Worm (Caenorhabditis elegans): ENCODE measurements around the gene rpn-2.

ce11 chrIII:6201325-6201724 is 2.3 kb downstream of the rpn-2 start:
- TF ChIP-seq ztf-11 (tag; optimal IDR thresholded peaks at IDR 0.05) = no peak
- TF ChIP-seq snpc-4 (tag; optimal IDR thresholded peaks at IDR 0.05) = no peak
- no peak for TF ChIP-seq ZK546.5 (tag; optimal IDR thresholded peaks at IDR 0.05)
- no peak for TF ChIP-seq nhr-237 (tag; optimal IDR thresholded peaks at IDR 0.05)
- no peak for TF ChIP-seq pqm-1 (tag; optimal IDR thresholded peaks at IDR 0.05)
- TF ChIP-seq skn-1 (tag; optimal IDR thresholded peaks at IDR 0.05) = no peak
- TF ChIP-seq ceh-82 (tag; optimal IDR thresholded peaks at IDR 0.05) = no peak

Measured in whole organism, L3 larva.